Worm (Caenorhabditis elegans) whole organism, mixed stage, embryonic: ENCODE measurements around the gene gst-21.

Source experiments
- bed-3 ChIP-seq: fragments of 200-800 bp; sonication (Bioruptor generic); optimal IDR thresholded peaks from 3 replicates; lab custom pipeline; 2018; ENCODE audit warnings: mild to moderate bottlenecking, missing genetic modification characterization, moderate library complexity, missing compliant biosample characterization
- blmp-1 ChIP-seq: fragments of 150-350 bp; optimal IDR thresholded peaks from 2 replicates; lab custom pipeline; 2014; ENCODE audit warnings: missing biosample characterization, missing genetic modification characterization
- ceh-39 ChIP-seq: fragments of 150-350 bp; optimal IDR thresholded peaks from 2 replicates; lab custom pipeline; 2014; ENCODE audit warnings: missing biosample characterization, missing genetic modification characterization
- ceh-43 ChIP-seq: fragments of 200-800 bp; sonication (Bioruptor generic); optimal IDR thresholded peaks from 2 replicates; lab custom pipeline; 2018; ENCODE audit warnings: mild to moderate bottlenecking, missing genetic modification characterization, moderate library complexity, missing compliant biosample characterization
- ceh-83 ChIP-seq: fragments of 200-800 bp; sonication (Bioruptor generic); optimal IDR thresholded peaks from 2 replicates; lab custom pipeline; 2018; ENCODE audit warnings: mild to moderate bottlenecking, missing genetic modification characterization, missing compliant biosample characterization
- ces-1 ChIP-seq: fragments of 150-350 bp; optimal IDR thresholded peaks from 2 replicates; lab custom pipeline; 2014; ENCODE audit warnings: missing biosample characterization, missing genetic modification reagents, missing genetic modification characterization
- cnd-1 ChIP-seq: fragments of 200-800 bp; sonication (Bioruptor generic); optimal IDR thresholded peaks from 2 replicates; lab custom pipeline; 2018; ENCODE audit warnings: mild to moderate bottlenecking, missing genetic modification characterization, missing compliant biosample characterization
- drap-1 ChIP-seq: fragments of 200-800 bp; sonication (Bioruptor generic); optimal IDR thresholded peaks from 3 replicates; lab custom pipeline; 2018; ENCODE audit warnings: mild to moderate bottlenecking, missing genetic modification characterization, missing compliant biosample characterization
- elt-1 ChIP-seq: sonication (generic microtip); optimal IDR thresholded peaks from 2 replicates; lab custom pipeline; 2017; ENCODE audit warnings: missing genetic modification characterization, mild to moderate bottlenecking, missing compliant biosample characterization, antibody characterized with exemption, moderate library complexity, borderline replicate concordance; ENCODE audit not compliant: insufficient read depth
- elt-3 ChIP-seq: fragments of 150-350 bp; optimal IDR thresholded peaks from 2 replicates; lab custom pipeline; 2014; ENCODE audit warnings: missing biosample characterization, missing genetic modification characterization
- ham-2 ChIP-seq: fragments of 200-800 bp; sonication (Bioruptor generic); optimal IDR thresholded peaks from 2 replicates; lab custom pipeline; 2018; ENCODE audit warnings: mild to moderate bottlenecking, missing genetic modification characterization, missing compliant biosample characterization
- hlh-1 ChIP-seq: fragments of 150-350 bp; optimal IDR thresholded peaks from 2 replicates; lab custom pipeline; 2014; ENCODE audit warnings: missing biosample characterization, missing genetic modification reagents, missing genetic modification characterization
- lin-13 ChIP-seq: fragments of 150-350 bp; optimal IDR thresholded peaks from 2 replicates; lab custom pipeline; 2014; ENCODE audit warnings: missing biosample characterization, missing genetic modification characterization
- lin-32 ChIP-seq: fragments of 200-800 bp; sonication (Bioruptor generic); optimal IDR thresholded peaks from 2 replicates; lab custom pipeline; 2018; ENCODE audit warnings: mild to moderate bottlenecking, missing genetic modification characterization, missing compliant biosample characterization
- lsy-2 ChIP-seq: fragments of 150-350 bp; optimal IDR thresholded peaks from 2 replicates; lab custom pipeline; 2014; ENCODE audit warnings: missing biosample characterization, missing genetic modification characterization
- mab-5 ChIP-seq: fragments of 150-350 bp; optimal IDR thresholded peaks from 2 replicates; lab custom pipeline; 2014; ENCODE audit warnings: missing biosample characterization, missing genetic modification characterization
- mls-2 ChIP-seq: sonication (generic microtip); optimal IDR thresholded peaks from 2 replicates; lab custom pipeline; 2016; ENCODE audit warnings: mild to moderate bottlenecking, missing genetic modification characterization, moderate library complexity, missing compliant biosample characterization
- nhr-12 ChIP-seq: fragments of 150-350 bp; optimal IDR thresholded peaks from 2 replicates; lab custom pipeline; 2014; ENCODE audit warnings: missing biosample characterization, missing genetic modification characterization
- nhr-2 ChIP-seq: fragments of 150-350 bp; optimal IDR thresholded peaks from 2 replicates; lab custom pipeline; 2014; ENCODE audit warnings: missing biosample characterization, missing genetic modification characterization
- nhr-28 ChIP-seq: fragments of 150-350 bp; optimal IDR thresholded peaks from 2 replicates; lab custom pipeline; 2014; ENCODE audit warnings: missing biosample characterization, missing genetic modification characterization
- pha-4 ChIP-seq: fragments of 150-350 bp; optimal IDR thresholded peaks from 2 replicates; lab custom pipeline; 2018; ENCODE audit warnings: missing biosample characterization, missing genetic modification reagents, missing genetic modification characterization
- snpc-4 ChIP-seq: fragments of 150-350 bp; optimal IDR thresholded peaks from 2 replicates; lab custom pipeline; 2014; ENCODE audit warnings: missing biosample characterization, missing genetic modification characterization
- sptf-1 ChIP-seq: sonication (generic microtip); optimal IDR thresholded peaks from 2 replicates; lab custom pipeline; 2017; ENCODE audit warnings: mild to moderate bottlenecking, missing genetic modification characterization, moderate library complexity, missing compliant biosample characterization
- unc-120 ChIP-seq: sonication (generic microtip); optimal IDR thresholded peaks from 2 replicates; lab custom pipeline; 2017; ENCODE audit warnings: missing genetic modification characterization, missing compliant biosample characterization; ENCODE audit not compliant: poor library complexity, severe bottlenecking
- unc-62 ChIP-seq: fragments of 150-350 bp; optimal IDR thresholded peaks from 2 replicates; lab custom pipeline; 2014; ENCODE audit warnings: missing biosample characterization, missing genetic modification reagents, missing genetic modification characterization
- zip-8 ChIP-seq: fragments of 150-350 bp; optimal IDR thresholded peaks from 2 replicates; lab custom pipeline; 2014; ENCODE audit warnings: missing biosample characterization, missing genetic modification characterization
- ztf-11 ChIP-seq: fragments of 150-350 bp; optimal IDR thresholded peaks from 2 replicates; lab custom pipeline; 2014; ENCODE audit warnings: missing biosample characterization, missing genetic modification characterization

The gst-21 gene

DNA sequence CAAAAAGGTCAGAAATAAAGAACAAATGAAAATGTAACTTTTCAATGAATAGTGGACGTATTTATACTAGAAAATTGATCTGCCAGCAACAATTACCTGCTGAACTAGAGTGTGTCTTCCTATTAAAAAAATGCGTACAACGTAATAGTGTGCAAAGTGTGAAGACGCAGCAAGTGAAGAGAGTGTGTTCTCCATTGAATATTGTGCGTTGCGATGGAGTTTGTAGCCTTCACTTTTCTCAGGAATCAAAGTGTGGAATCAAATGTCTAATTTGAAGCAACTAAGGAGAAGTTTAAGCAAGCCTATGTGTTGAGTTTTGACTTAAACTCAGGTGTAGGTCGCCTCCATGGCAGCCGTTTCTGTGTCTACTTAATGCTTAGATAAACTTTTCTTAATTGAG is at the start of gene gst-21:
Gene gst-21, minus strand, starts transcription at position 101 of the 400 bp plus-strand sequence.
- no peak for TF ChIP-seq ces-1 (GFP tag; lab: Kevin White, UChicago)
- no peak for TF ChIP-seq lin-13 (tag; lab: Kevin White, UChicago)
- no peak for TF ChIP-seq ceh-43 (GFP tag; lab: Kevin White, UChicago)
- no peak for TF ChIP-seq snpc-4
- no peak for TF ChIP-seq lsy-2 (tag; lab: Kevin White, UChicago)
- TF ChIP-seq unc-120 (tag; lab: Kevin White, UChicago), result no peak

DNA sequence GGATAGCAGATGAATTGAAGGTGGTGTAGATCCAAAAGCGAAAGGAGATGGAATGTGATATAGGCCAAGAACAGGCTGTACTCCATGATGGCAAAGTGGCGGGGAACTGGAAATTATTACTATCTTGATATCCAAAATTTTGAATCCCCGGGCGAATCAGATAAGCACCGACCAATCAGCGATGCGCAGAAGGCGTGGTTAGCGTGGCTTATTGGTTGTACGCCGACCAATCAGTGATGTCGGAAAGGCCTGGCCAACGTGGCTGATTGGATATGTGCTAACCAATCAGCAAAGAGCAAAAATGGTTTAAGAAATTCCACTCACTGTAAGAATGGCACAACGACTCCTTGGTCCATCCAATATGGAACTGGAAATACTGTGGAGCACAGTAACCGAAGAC is 48.2 kb upstream of the gst-21 start:
- no peak for TF ChIP-seq unc-62 (GFP tag; lab: Kevin White, UChicago)
- TF ChIP-seq nhr-28, result no peak
- TF ChIP-seq ztf-11 (tag; lab: Kevin White, UChicago), result no peak
- TF ChIP-seq ceh-39 (tag; lab: Kevin White, UChicago), result no peak

- no peak for TF ChIP-seq unc-120 (tag; lab: Kevin White, UChicago)
- TF ChIP-seq nhr-12 (tag; lab: Kevin White, UChicago), result no peak
- no peak for TF ChIP-seq nhr-2 (tag; lab: Kevin White, UChicago)
- TF ChIP-seq hlh-1 (tag; lab: Kevin White, UChicago), result no peak
- no peak for TF ChIP-seq mls-2
- no peak for TF ChIP-seq mab-5
- no peak for TF ChIP-seq lsy-2 (tag; lab: Kevin White, UChicago)
- no peak for TF ChIP-seq ceh-39 (tag; lab: Kevin White, UChicago)
- no peak for TF ChIP-seq ceh-83 (GFP tag; lab: Kevin White, UChicago)
- TF ChIP-seq snpc-4, result no peak
- TF ChIP-seq drap-1 (GFP tag; lab: Kevin White, UChicago), result no peak
- TF ChIP-seq bed-3, result no peak
- no peak for TF ChIP-seq blmp-1
- no peak for TF ChIP-seq elt-3 (tag; lab: Kevin White, UChicago)
These were observed 47.3 kb upstream of the gst-21 start, which contains the start of gene F36H9.4 for ce11 chrV:1779136-1779535. Gene F36H9.4 (minus strand): TSS chrV:1779236.

- TF ChIP-seq ceh-43 (GFP tag; lab: Kevin White, UChicago) (no peak), lin-13 (tag; lab: Kevin White, UChicago) (no peak), bed-3 (no peak), nhr-28 (no peak), ceh-83 (GFP tag; lab: Kevin White, UChicago) (no peak), ham-2 (GFP tag; lab: Kevin White, UChicago) (no peak), ces-1 (GFP tag; lab: Kevin White, UChicago) (peak; percentile 78), hlh-1 (tag; lab: Kevin White, UChicago) (no peak), sptf-1 (tag; lab: Kevin White, UChicago) (no peak)
These were observed 43.2 kb upstream of the gst-21 start, which contains the start of gene F36H9.7 for ce11 chrV:1774874-1775589. Gene F36H9.7 (minus strand): TSS chrV:1774924.

DNA sequence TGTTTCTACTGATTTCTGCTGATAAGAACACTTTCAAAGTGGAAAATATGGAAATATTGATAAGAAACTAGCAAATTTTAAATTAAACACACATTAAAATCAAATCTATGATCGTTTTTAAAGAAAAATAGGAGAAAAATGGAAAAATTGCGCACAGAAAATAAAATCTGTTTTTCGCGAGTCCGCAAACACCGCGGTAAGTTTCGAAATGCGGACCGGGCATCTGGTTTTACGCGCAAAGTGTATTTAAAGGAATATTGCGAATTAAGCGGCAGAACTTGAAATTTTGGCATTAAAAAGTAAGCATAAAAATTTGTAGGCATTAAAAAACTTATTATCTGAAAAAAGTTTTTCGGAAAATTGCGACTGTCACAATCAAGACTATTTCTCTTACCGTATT is 41.3 kb upstream of the gst-21 start:
- TF ChIP-seq nhr-28 (no peak), hlh-1 (tag; lab: Kevin White, UChicago) (no peak), ceh-43 (GFP tag; lab: Kevin White, UChicago) (no peak), cnd-1 (tag; lab: Kevin White, UChicago) (no peak), lin-13 (tag; lab: Kevin White, UChicago) (no peak), drap-1 (GFP tag; lab: Kevin White, UChicago) (no peak), snpc-4 (no peak), zip-8 (tag; lab: Kevin White, UChicago) (no peak)

- TF ChIP-seq pha-4 (tag; lab: Kevin White, UChicago) (no peak), lin-32 (GFP tag; lab: Kevin White, UChicago) (no peak), bed-3 (no peak), mls-2 (no peak), ceh-39 (tag; lab: Kevin White, UChicago) (no peak), unc-120 (tag; lab: Kevin White, UChicago) (peak; percentile 23), elt-1 (peak; percentile 13)
These were observed 39.9 kb upstream of the gst-21 start, which contains the start of gene dhs-13 for ce11 chrV:1771727-1772126. Gene dhs-13 (minus strand): TSS chrV:1771734.
